Worm (Caenorhabditis elegans) whole organism, L2 larva: ENCODE results near the gene spig-3.
A peak's percentile ranks its signal among the peaks of the same experiment; 100 is the strongest.

Experiments used
- C34F6.9 ChIP-seq: fragments of 150-350 bp; optimal IDR thresholded peaks from 2 replicates; lab custom pipeline; 2014; ENCODE audit warnings: missing biosample characterization, missing genetic modification characterization
- Y55F3AM.14 ChIP-seq: fragments of 200-800 bp; sonication (Bioruptor generic); optimal IDR thresholded peaks from 2 replicates; lab custom pipeline; 2018; ENCODE audit warnings: mild to moderate bottlenecking, missing genetic modification characterization, missing compliant biosample characterization
- ZK546.5 ChIP-seq: sonication (generic microtip); optimal IDR thresholded peaks from 2 replicates; lab custom pipeline; 2017; ENCODE audit warnings: missing biosample characterization, missing genetic modification characterization
- aly-2 ChIP-seq: fragments of 150-350 bp; optimal IDR thresholded peaks from 2 replicates; lab custom pipeline; 2014; ENCODE audit warnings: missing biosample characterization, missing genetic modification characterization
- ama-1 ChIP-seq: fragments of 150-350 bp; optimal IDR thresholded peaks from 2 replicates; lab custom pipeline; 2018; ENCODE audit warnings: inconsistent platforms
- ceh-82 ChIP-seq: fragments of 150-350 bp; optimal IDR thresholded peaks from 2 replicates; lab custom pipeline; 2014; ENCODE audit warnings: missing biosample characterization, missing genetic modification characterization
- dmd-4 ChIP-seq: sonication (generic microtip); optimal IDR thresholded peaks from 2 replicates; lab custom pipeline; 2017; ENCODE audit warnings: missing biosample characterization, missing genetic modification characterization
- egl-27 ChIP-seq: sonication (generic microtip); optimal IDR thresholded peaks from 3 replicates; lab custom pipeline; 2017; ENCODE audit warnings: missing biosample characterization, missing genetic modification reagents, missing genetic modification characterization
- elt-1 ChIP-seq: fragments of 150-350 bp; optimal IDR thresholded peaks from 2 replicates; lab custom pipeline; 2014; ENCODE audit warnings: missing biosample characterization, missing genetic modification characterization
- elt-3 ChIP-seq: sonication (generic microtip); optimal IDR thresholded peaks from 2 replicates; lab custom pipeline; 2017; ENCODE audit warnings: missing biosample characterization, missing genetic modification characterization
- fos-1 ChIP-seq: fragments of 150-350 bp; optimal IDR thresholded peaks from 2 replicates; lab custom pipeline; 2014; ENCODE audit warnings: missing biosample characterization, missing genetic modification characterization
- gmeb-1 ChIP-seq: fragments of 150-350 bp; optimal IDR thresholded peaks from 2 replicates; lab custom pipeline; 2014; ENCODE audit warnings: missing biosample characterization, missing genetic modification characterization
- lin-13 ChIP-seq: fragments of 150-350 bp; optimal IDR thresholded peaks from 2 replicates; lab custom pipeline; 2014; ENCODE audit warnings: missing biosample characterization, missing genetic modification reagents, missing genetic modification characterization
- lin-39 ChIP-seq: fragments of 150-350 bp; optimal IDR thresholded peaks from 2 replicates; lab custom pipeline; 2014; ENCODE audit warnings: missing biosample characterization, missing genetic modification reagents, missing genetic modification characterization
- lsy-2 ChIP-seq, 2 experiments: fragments of 150-350 bp in 1 of 2; sonication (generic microtip) in 1 of 2; optimal IDR thresholded peaks; 2 replicates each; lab custom pipeline; 2014 to 2017; ENCODE audit warnings: missing biosample characterization in 2 of 2, missing genetic modification characterization in 2 of 2
- mab-5 ChIP-seq: fragments of 150-350 bp; optimal IDR thresholded peaks from 2 replicates; lab custom pipeline; 2014; ENCODE audit warnings: missing biosample characterization, missing genetic modification characterization
- mbf-1 ChIP-seq: sonication (generic microtip); optimal IDR thresholded peaks from 2 replicates; lab custom pipeline; 2017; ENCODE audit warnings: missing biosample characterization, missing genetic modification characterization
- mdl-1 ChIP-seq, 2 experiments: fragments of 150-350 bp in 1 of 2; sonication (generic microtip) in 1 of 2; optimal IDR thresholded peaks; 2 replicates each; lab custom pipeline; 2017; ENCODE audit warnings: missing biosample characterization in 2 of 2, missing genetic modification characterization in 2 of 2
- nhr-10 ChIP-seq: sonication (generic microtip); optimal IDR thresholded peaks from 2 replicates; lab custom pipeline; 2017; ENCODE audit warnings: missing biosample characterization, missing genetic modification characterization
- nhr-11 ChIP-seq: fragments of 150-350 bp; optimal IDR thresholded peaks from 2 replicates; lab custom pipeline; 2014; ENCODE audit warnings: missing biosample characterization, missing genetic modification characterization
- nhr-12 ChIP-seq: fragments of 150-350 bp; optimal IDR thresholded peaks from 2 replicates; lab custom pipeline; 2014; ENCODE audit warnings: missing biosample characterization, missing genetic modification characterization
- nhr-129 ChIP-seq: fragments of 150-350 bp; optimal IDR thresholded peaks from 2 replicates; lab custom pipeline; 2014; ENCODE audit warnings: missing biosample characterization, missing genetic modification characterization
- nhr-21 ChIP-seq: fragments of 150-350 bp; optimal IDR thresholded peaks from 2 replicates; lab custom pipeline; 2014; ENCODE audit warnings: missing biosample characterization, missing genetic modification characterization
- nhr-25 ChIP-seq: fragments of 150-350 bp; sonication (generic microtip); optimal IDR thresholded peaks from 3 replicates; lab custom pipeline; 2014; ENCODE audit warnings: missing biosample characterization, missing genetic modification characterization
- nhr-6 ChIP-seq: fragments of 150-350 bp; optimal IDR thresholded peaks from 2 replicates; lab custom pipeline; 2014; ENCODE audit warnings: missing biosample characterization, missing genetic modification characterization
- nhr-77 ChIP-seq: fragments of 150-350 bp; optimal IDR thresholded peaks from 2 replicates; lab custom pipeline; 2014; ENCODE audit warnings: missing biosample characterization, missing genetic modification characterization
- peb-1 ChIP-seq: fragments of 150-350 bp; optimal IDR thresholded peaks from 2 replicates; lab custom pipeline; 2014; ENCODE audit warnings: missing biosample characterization, missing genetic modification characterization
- skn-1 ChIP-seq: sonication (generic microtip); optimal IDR thresholded peaks from 2 replicates; lab custom pipeline; 2017; ENCODE audit warnings: missing biosample characterization, missing genetic modification characterization
- sma-3 ChIP-seq: sonication (generic microtip); optimal IDR thresholded peaks from 2 replicates; lab custom pipeline; 2016; ENCODE audit warnings: missing genetic modification reagents, missing genetic modification characterization, missing compliant biosample characterization
- sma-9 ChIP-seq, 2 experiments: fragments of 150-350 bp in 1 of 2; sonication (generic microtip) in 1 of 2; optimal IDR thresholded peaks; 2 replicates each; lab custom pipeline; 2014 to 2016; ENCODE audit warnings: missing genetic modification characterization in 2 of 2, mild to moderate bottlenecking in 1 of 2, missing biosample characterization in 1 of 2, missing compliant biosample characterization in 1 of 2, missing genetic modification reagents in 1 of 2, moderate library complexity in 1 of 2
- snpc-4 ChIP-seq: fragments of 150-350 bp; optimal IDR thresholded peaks from 2 replicates; lab custom pipeline; 2014; ENCODE audit warnings: missing biosample characterization, missing genetic modification characterization
- unc-62 ChIP-seq: fragments of 150-350 bp; optimal IDR thresholded peaks from 2 replicates; lab custom pipeline; 2014; ENCODE audit warnings: missing biosample characterization, missing genetic modification reagents, missing genetic modification characterization
- zag-1 ChIP-seq: fragments of 150-350 bp; optimal IDR thresholded peaks from 2 replicates; lab custom pipeline; 2014; ENCODE audit warnings: missing biosample characterization, missing genetic modification characterization
- ztf-1 ChIP-seq: fragments of 200-800 bp; sonication (Bioruptor generic); conservative IDR thresholded peaks from 2 replicates; pipeline ENCODE4 v1.3.6; 2022; ENCODE audit warnings: missing genetic modification characterization, missing compliant biosample characterization
- ztf-11 ChIP-seq: sonication (generic microtip); optimal IDR thresholded peaks from 2 replicates; lab custom pipeline; 2017; ENCODE audit warnings: missing biosample characterization, missing genetic modification characterization

The spig-3 gene

DNA sequence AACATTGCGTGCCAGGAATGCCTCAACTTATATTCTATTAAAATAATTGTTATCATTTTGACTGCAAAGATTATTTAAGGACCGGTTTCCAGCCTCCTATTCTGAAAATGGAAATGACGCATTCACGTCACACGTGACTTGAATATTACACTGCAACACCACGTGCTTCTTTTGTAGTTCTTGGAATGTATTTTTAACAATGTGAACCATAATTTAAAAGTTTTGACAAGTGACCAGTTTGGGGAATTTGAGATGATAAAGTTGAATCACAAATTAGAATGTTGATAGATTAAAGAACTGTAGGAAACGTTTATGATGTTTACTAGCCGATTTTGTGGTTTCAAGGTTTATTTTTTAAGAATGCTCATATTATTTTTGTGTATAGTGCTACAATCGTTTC lies 42.2 kb upstream of the spig-3 start, which contains the start of gene F47B8.10:
TSS of gene F47B8.10 (plus strand) at position 301 of the 400 bp plus-strand sequence.
- TF ChIP-seq lin-39 (tag; lab: Kevin White, UChicago) (no peak), mbf-1 (tag; lab: Kevin White, UChicago) (no peak), elt-1 (tag; lab: Kevin White, UChicago) (no peak), nhr-11 (tag; lab: Kevin White, UChicago) (no peak), ceh-82 (tag; lab: Kevin White, UChicago) (no peak)
- TF ChIP-seq, all 48 proteins: peak for 0

- no peak for TF ChIP-seq peb-1 (tag; lab: Kevin White, UChicago)
- no peak for TF ChIP-seq ZK546.5 (tag; lab: Kevin White, UChicago)
- TF ChIP-seq ama-1 (lab: Kevin White, UChicago): no peak
- TF ChIP-seq fos-1: no peak
- no peak for TF ChIP-seq nhr-11 (tag; lab: Kevin White, UChicago)
- no peak for TF ChIP-seq aly-2
- no peak for TF ChIP-seq nhr-129 (tag; lab: Kevin White, UChicago)
- no peak for TF ChIP-seq mdl-1 (tag; optimal IDR thresholded peaks at IDR 0.05; lab: Kevin White, UChicago)
- no peak for TF ChIP-seq skn-1 (tag; lab: Kevin White, UChicago)
- no peak for TF ChIP-seq lsy-2 (tag; optimal IDR thresholded peaks at IDR 0.05; lab: Kevin White, UChicago)
- no peak for TF ChIP-seq nhr-12 (tag; lab: Kevin White, UChicago)
- no peak for TF ChIP-seq ztf-11 (tag; lab: Kevin White, UChicago)
Observed at ce11 chrV:14336655-14337054, 37.2 kb upstream of the spig-3 start, which contains the start of gene srm-6. Gene srm-6 (plus strand): TSS chrV:14336955.

ce11 chrV:14334901-14335300 lies 35.4 kb upstream of the spig-3 start, which contains the start of gene srm-5:
Gene srm-5 (plus strand): TSS chrV:14335201.
- TF ChIP-seq elt-1 (tag; lab: Kevin White, UChicago) (no peak), nhr-11 (tag; lab: Kevin White, UChicago) (no peak), elt-3 (no peak), egl-27 (tag; lab: Kevin White, UChicago) (no peak), snpc-4 (tag; lab: Kevin White, UChicago) (no peak), mab-5 (tag; lab: Kevin White, UChicago) (no peak), gmeb-1 (tag; lab: Kevin White, UChicago) (no peak), ZK546.5 (tag; lab: Kevin White, UChicago) (no peak), nhr-6 (no peak), nhr-77 (tag; lab: Kevin White, UChicago) (no peak), sma-3 (GFP tag; lab: Kevin White, UChicago) (no peak), lin-13 (GFP tag; lab: Kevin White, UChicago) (no peak)

DNA sequence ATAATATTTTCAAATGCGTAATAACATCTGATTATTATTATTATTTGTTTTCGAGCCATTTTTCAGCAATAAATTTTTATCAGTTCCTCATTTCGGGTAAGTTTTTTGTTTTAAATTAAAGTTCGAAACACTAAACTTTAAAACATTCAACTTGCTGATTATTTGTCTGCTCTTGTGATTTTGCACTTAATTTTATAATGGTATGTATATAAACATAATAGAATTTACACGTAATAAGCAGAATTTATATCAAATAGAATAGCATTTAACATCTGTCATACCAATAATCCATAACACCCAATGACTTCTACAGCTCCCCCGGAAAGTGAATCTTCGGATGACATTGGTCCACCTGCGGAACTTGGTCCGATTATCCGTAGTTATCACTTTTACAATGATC lies 33.6 kb upstream of the spig-3 start, which contains the start of gene srm-4:
TSS of gene srm-4 (plus strand) at position 301 of the 400 bp plus-strand sequence.
- TF ChIP-seq unc-62 (GFP tag; lab: Kevin White, UChicago): no peak
- no peak for TF ChIP-seq mab-5 (tag; lab: Kevin White, UChicago)
- TF ChIP-seq nhr-11 (tag; lab: Kevin White, UChicago): no peak

ce11 chrV:14331477-14331876 lies 32.0 kb upstream of the spig-3 start, which contains the start of gene F47B8.8:
Gene F47B8.8 (plus strand): TSS chrV:14331733.
- TF ChIP-seq ztf-1 (no peak), nhr-10 (tag; lab: Kevin White, UChicago) (no peak), nhr-25 (tag; lab: Kevin White, UChicago) (peak; percentile 30)

DNA sequence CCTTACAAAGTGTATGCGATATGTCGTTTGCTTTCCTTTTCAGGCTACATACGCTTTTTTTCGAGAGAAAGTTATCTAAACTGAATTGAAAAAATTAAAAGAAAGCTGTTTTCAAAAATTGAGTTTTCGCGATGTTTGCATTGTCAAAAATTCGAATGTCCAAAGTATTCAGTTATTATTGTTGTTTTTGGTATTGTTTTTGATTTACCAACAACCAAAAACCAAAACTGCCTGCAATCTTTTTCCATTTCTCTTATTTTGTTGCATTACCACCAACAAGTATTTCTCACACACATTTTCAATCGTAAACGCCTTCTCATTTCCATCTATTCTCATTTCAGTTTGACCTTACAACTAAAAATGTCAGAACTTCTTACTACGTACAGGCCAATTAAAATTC lies 29.3 kb upstream of the spig-3 start, which contains the start of gene pepm-1:
TSS of gene pepm-1 (plus strand) at position 301 of the 400 bp plus-strand sequence.
- TF ChIP-seq dmd-4 (no peak), mbf-1 (tag; lab: Kevin White, UChicago) (no peak), sma-9 (GFP tag; optimal IDR thresholded peaks at IDR 0.05; lab: Kevin White, UChicago) (no peak), sma-9 (tag; optimal IDR thresholded peaks at IDR 0.05; lab: Kevin White, UChicago) (no peak), ztf-1 (no peak), egl-27 (tag; lab: Kevin White, UChicago) (no peak), nhr-21 (tag; lab: Kevin White, UChicago) (no peak), mdl-1 (tag; optimal IDR thresholded peaks at IDR 0.05; lab: Kevin White, UChicago) (no peak), nhr-25 (tag; lab: Kevin White, UChicago) (no peak), lin-13 (GFP tag; lab: Kevin White, UChicago) (no peak), nhr-11 (tag; lab: Kevin White, UChicago) (no peak), ama-1 (lab: Kevin White, UChicago) (no peak), snpc-4 (tag; lab: Kevin White, UChicago) (no peak), Y55F3AM.14 (GFP tag; lab: Kevin White, UChicago) (no peak), fos-1 (no peak), C34F6.9 (tag; lab: Kevin White, UChicago) (no peak), zag-1 (tag; lab: Kevin White, UChicago) (no peak), nhr-129 (tag; lab: Kevin White, UChicago) (no peak)
